Fruit fly (Drosophila melanogaster) whole organism, wandering third instar larva: Measurements from ENCODE around the gene TM9SF2.

Source experiments
- Hnf4 ChIP-seq: fragments of 200-800 bp; sonication (Bioruptor generic); optimal IDR thresholded peaks from 2 replicates; lab custom pipeline; 2016; ENCODE audit warnings: missing biosample characterization, mild to moderate bottlenecking, missing genetic modification characterization
- Rel ChIP-seq, 2 experiments: fragments of 200-800 bp; sonication (Bioruptor generic) in 1 of 2; optimal IDR thresholded peaks; 2 replicates in 1 of 2; 3 replicates in 1 of 2; lab custom pipeline; 2016 to 2019; ENCODE audit warnings: mild to moderate bottlenecking in 2 of 2, missing biosample characterization in 2 of 2, missing genetic modification characterization in 2 of 2, moderate library complexity in 1 of 2
- fru ChIP-seq: fragments of 200-800 bp; sonication (Bioruptor generic); optimal IDR thresholded peaks from 3 replicates; lab custom pipeline; 2016; ENCODE audit warnings: missing biosample characterization, mild to moderate bottlenecking, missing genetic modification characterization
- sv ChIP-seq: fragments of 200-800 bp; sonication (Bioruptor generic); optimal IDR thresholded peaks from 3 replicates; lab custom pipeline; 2016; ENCODE audit warnings: missing biosample characterization, missing genetic modification characterization

DNA sequence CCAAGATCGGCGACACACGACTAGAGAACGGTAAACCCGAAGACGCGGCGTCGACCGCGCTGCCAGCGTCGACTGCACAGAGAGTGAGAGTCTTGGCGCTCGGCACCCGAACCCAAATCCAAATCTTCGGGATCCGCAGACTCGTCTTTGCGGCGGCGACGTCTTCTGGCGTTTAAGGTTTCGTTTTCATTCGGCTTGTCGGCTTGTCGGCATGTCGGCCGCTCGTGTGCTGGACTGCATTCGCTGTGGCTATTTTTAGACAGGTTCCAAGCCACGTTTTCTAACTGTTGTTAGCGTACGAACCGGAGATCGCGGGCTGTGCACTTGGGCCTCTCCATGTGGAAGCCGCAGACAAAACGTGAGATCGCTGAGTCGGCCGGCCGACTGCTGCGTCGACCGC lies 18.0 kb downstream of the TM9SF2 start:
- TF ChIP-seq sv (GFP tag; lab: Kevin White, UChicago) (no peak), Hnf4 (GFP tag; lab: Kevin White, UChicago) (no peak), Rel (GFP tag; optimal IDR thresholded peaks at IDR 0.05; lab: Kevin White, UChicago) (peak; percentile 43), Rel (tag; optimal IDR thresholded peaks at IDR 0.05; lab: Kevin White, UChicago) (no peak), fru (peak; percentile 9)
